Fruit fly (Drosophila melanogaster): ENCODE data around the gene SelR.

The SelR gene

DNA sequence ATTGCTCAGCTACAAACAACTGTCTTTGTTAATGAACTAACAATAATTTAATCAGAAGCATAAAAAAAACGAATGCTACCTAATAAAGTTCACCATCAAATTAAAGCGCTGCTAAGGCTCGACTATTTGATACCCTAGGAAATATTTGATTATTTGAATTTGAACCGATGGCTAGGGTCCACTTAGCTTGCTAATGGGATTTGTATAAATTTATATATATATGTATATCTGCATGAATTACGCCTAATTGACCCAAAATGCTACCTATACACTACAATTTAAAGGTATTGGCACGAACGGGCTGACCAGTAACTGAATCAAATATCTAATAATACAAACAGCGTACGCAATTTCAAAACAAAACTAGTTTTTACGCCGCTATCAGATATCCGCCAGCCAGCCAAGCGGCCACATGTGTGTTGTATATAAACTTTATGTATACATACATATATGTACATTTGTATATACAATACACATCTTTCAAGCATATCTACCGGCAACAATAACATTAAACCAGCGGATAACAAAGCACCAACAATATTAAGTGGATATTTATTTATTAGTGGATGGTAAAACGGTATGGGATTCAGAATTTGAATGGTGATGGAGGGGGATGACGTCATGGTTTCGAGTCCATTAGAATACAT is 15.7 kb upstream of the SelR start (continued):
- TF ChIP-seq Spps (tag; optimal IDR thresholded peaks at IDR 0.05) = no peak
- TF ChIP-seq pita (GFP tag; optimal IDR thresholded peaks at IDR 0.05) = no peak
- peak; percentile 6 to 34 for TF ChIP-seq dpn (GFP tag; optimal IDR thresholded peaks at IDR 0.05)
- TF ChIP-seq onecut (GFP tag; IDR thresholded peaks at IDR 0.05) = peak; percentile 66
- no peak for TF ChIP-seq ash1 (GFP tag; optimal IDR thresholded peaks at IDR 0.05)
- peak; percentile 77; the same call in 2 of the 3 replicates for TF ChIP-seq Mrtf (GFP tag; IDR thresholded peaks at IDR 0.05)
- TF ChIP-seq CG9437 (GFP tag; optimal IDR thresholded peaks at IDR 0.05) = peak; percentile 33
- TF ChIP-seq CG7928 (GFP tag; optimal IDR thresholded peaks at IDR 0.05) = peak; percentile 39
- no peak for TF ChIP-seq Opbp (GFP tag; IDR thresholded peaks at IDR 0.05; ENCODE audit: partially characterized antibody)
- TF ChIP-seq ab (GFP tag; optimal IDR thresholded peaks at IDR 0.05) = no peak
- peak; percentile 87 for TF ChIP-seq tgo (GFP tag; IDR thresholded peaks at IDR 0.05)
- peak; percentile 70 for TF ChIP-seq CG3847 (GFP tag; IDR thresholded peaks at IDR 0.05)
- no peak for TF ChIP-seq Tbp (GFP tag; optimal IDR thresholded peaks at IDR 0.05)
- peak; percentile 83 for TF ChIP-seq lmd (GFP tag; IDR thresholded peaks at IDR 0.05)
- TF ChIP-seq CG1603 (tag; optimal IDR thresholded peaks at IDR 0.05) = peak; percentile 58
- peak; percentile 70 for TF ChIP-seq H2.0 (GFP tag; IDR thresholded peaks at IDR 0.05)
- TF ChIP-seq tin (GFP tag; optimal IDR thresholded peaks at IDR 0.05) = peak; percentile 18
- peak; percentile 75 for TF ChIP-seq CG2120 (GFP tag; optimal IDR thresholded peaks at IDR 0.05)
- TF ChIP-seq Adf1 (GFP tag; IDR thresholded peaks at IDR 0.05) = no peak; the same call in 1 of the 2 replicates
- TF ChIP-seq D (optimal IDR thresholded peaks at IDR 0.05) = no peak
- TF ChIP-seq D (GFP tag; optimal IDR thresholded peaks at IDR 0.05) = peak; percentile 19
- no peak for TF ChIP-seq prd (optimal IDR thresholded peaks at IDR 0.05)
- TF ChIP-seq prd (GFP tag; IDR thresholded peaks at IDR 0.05) = peak; percentile 88
- TF ChIP-seq trem (tag; optimal IDR thresholded peaks at IDR 0.05) = no peak
- peak; percentile 75 for TF ChIP-seq grau (tag; optimal IDR thresholded peaks at IDR 0.05)
- no peak for TF ChIP-seq nom (GFP tag; optimal IDR thresholded peaks at IDR 0.05)
- TF ChIP-seq CoRest (tag; optimal IDR thresholded peaks at IDR 0.05) = peak; percentile 71
- no peak for TF ChIP-seq lov (optimal IDR thresholded peaks at IDR 0.05)
- peak; percentile 72; the same call in 2 of the 3 replicates for TF ChIP-seq lov (GFP tag; IDR thresholded peaks at IDR 0.05)
- TF ChIP-seq CG4404 (GFP tag; IDR thresholded peaks at IDR 0.05) = peak; percentile 41
- peak; percentile 82 for TF ChIP-seq abd-A (tag; optimal IDR thresholded peaks at IDR 0.05)
- TF ChIP-seq CG14014 (GFP tag; IDR thresholded peaks at IDR 0.05) = peak; percentile 80
- TF ChIP-seq HLH4C (GFP tag; IDR thresholded peaks at IDR 0.05; ENCODE audit: partially characterized antibody) = no peak
- peak; percentile 15 for TF ChIP-seq Hsf (GFP tag; optimal IDR thresholded peaks at IDR 0.05)
- TF ChIP-seq CG10209 (GFP tag; optimal IDR thresholded peaks at IDR 0.05) = peak; percentile 58
- TF ChIP-seq chn (GFP tag; optimal IDR thresholded peaks at IDR 0.05) = no peak
- TF ChIP-seq CG17359 (tag; optimal IDR thresholded peaks at IDR 0.05) = peak; percentile 88
- peak; percentile 15 for TF ChIP-seq CG14710 (tag; optimal IDR thresholded peaks at IDR 0.05)

DNA sequence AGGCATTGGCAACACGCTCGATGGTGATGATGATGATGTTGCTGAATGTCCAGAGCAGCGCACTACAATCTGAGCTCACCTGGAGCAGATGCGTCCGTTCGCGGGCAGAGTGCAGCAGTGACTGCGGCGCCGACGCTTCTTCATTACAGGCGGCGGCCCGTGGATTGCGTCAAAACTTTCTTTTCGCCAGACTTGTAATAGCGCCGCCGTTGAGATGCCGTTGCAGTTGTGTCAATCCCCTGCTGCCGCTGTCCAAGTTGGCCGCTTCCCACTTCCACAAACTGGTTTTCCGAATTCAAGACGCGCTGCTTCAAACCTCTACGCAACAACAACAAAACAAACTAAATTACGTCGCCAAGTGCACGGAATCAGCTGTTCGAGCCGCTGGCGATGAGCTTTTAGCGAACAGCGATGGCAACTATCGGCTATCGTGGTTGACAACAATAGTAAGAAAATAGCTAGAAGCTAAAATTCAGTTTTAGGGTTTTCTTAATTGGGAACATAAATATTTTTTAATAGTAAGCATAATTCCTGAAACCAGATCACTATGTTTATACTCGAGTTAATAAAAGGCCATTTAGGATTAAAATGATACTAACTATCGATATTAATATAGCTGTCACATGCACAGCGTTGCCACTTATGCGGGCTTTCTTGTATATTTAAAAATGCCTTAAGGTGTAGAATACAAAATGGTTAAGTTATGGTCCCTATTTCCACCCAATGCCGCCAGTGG is 13.6 kb upstream of the SelR start, which contains the start of gene Tpc1:
Gene Tpc1, minus strand, starts transcription at position 365 of the 736 bp plus-strand sequence.
- TF ChIP-seq CG6175 (GFP tag; IDR thresholded peaks at IDR 0.05) = no peak
- no peak for TF ChIP-seq CG17359 (tag; optimal IDR thresholded peaks at IDR 0.05)
- TF ChIP-seq CG5245 (GFP tag; optimal IDR thresholded peaks at IDR 0.05) = no peak
- no peak for TF ChIP-seq Spps (tag; optimal IDR thresholded peaks at IDR 0.05)
- no peak for TF ChIP-seq dmrt99B (tag; optimal IDR thresholded peaks at IDR 0.05)
- no peak for TF ChIP-seq CG17328 (GFP tag; IDR thresholded peaks at IDR 0.05)
- no peak for TF ChIP-seq vvl (GFP tag; IDR thresholded peaks at IDR 0.05)
- TF ChIP-seq nom (GFP tag; optimal IDR thresholded peaks at IDR 0.05) = no peak
- no peak for TF ChIP-seq CG15011 (GFP tag; optimal IDR thresholded peaks at IDR 0.05)
- no peak for TF ChIP-seq CG16815 (GFP tag; optimal IDR thresholded peaks at IDR 0.05)
- peak; percentile 48 for TF ChIP-seq luna (GFP tag; optimal IDR thresholded peaks at IDR 0.05)
- TF ChIP-seq Chrac-16 (GFP tag; optimal IDR thresholded peaks at IDR 0.05) = peak; percentile 24
- no peak for TF ChIP-seq bowl (GFP tag; IDR thresholded peaks at IDR 0.05)
- no peak for TF ChIP-seq pnt (GFP tag; optimal IDR thresholded peaks at IDR 0.05)
- peak; percentile 88 for TF ChIP-seq CG11504 (tag; optimal IDR thresholded peaks at IDR 0.05)
- TF ChIP-seq CG4360 (GFP tag; IDR thresholded peaks at IDR 0.05) = peak; percentile 82; the same call in 1 of the 2 replicates

Data from whole organism, embryonic.